Fruit fly (Drosophila melanogaster) whole organism, embryonic: ENCODE measurements around the gene Eig71Eg.

Experiments used
- Abd-B ChIP-seq: fragments of 200-800 bp; sonication (Bioruptor generic); optimal IDR thresholded peaks from 2 replicates; lab custom pipeline; 2018; ENCODE audit warnings: missing biosample characterization, mild to moderate bottlenecking, missing genetic modification characterization, moderate library complexity
- Ada2b ChIP-seq: fragments of 200-800 bp; sonication (Bioruptor generic); IDR thresholded peaks from 2 replicates; pipeline ENCODE4 v1.3.6; 2022; ENCODE audit warnings: missing biosample characterization, missing genetic modification characterization
- Antp ChIP-seq: fragments of 200-800 bp; sonication (Bioruptor generic); optimal IDR thresholded peaks from 3 replicates; lab custom pipeline; 2016; ENCODE audit warnings: missing biosample characterization, missing genetic modification characterization
- Atf6 ChIP-seq: fragments of 200-800 bp; sonication (Bioruptor generic); IDR thresholded peaks from 2 replicates; pipeline ENCODE4 v1.3.6; 2022; ENCODE audit warnings: missing biosample characterization, missing genetic modification characterization
- B-H2 ChIP-seq: fragments of 200-800 bp; sonication (Bioruptor generic); optimal IDR thresholded peaks from 2 replicates; lab custom pipeline; 2018; ENCODE audit warnings: missing biosample characterization, mild to moderate bottlenecking, missing genetic modification characterization
- Bteb2 ChIP-seq: fragments of 200-800 bp; sonication (Bioruptor generic); optimal IDR thresholded peaks from 2 replicates; lab custom pipeline; 2016; ENCODE audit warnings: missing biosample characterization, missing genetic modification characterization
- CG10366 ChIP-seq: fragments of 200-800 bp; sonication (Bioruptor generic); IDR thresholded peaks from 2 replicates; pipeline ENCODE4 v1.3.6; 2022; ENCODE audit warnings: missing biosample characterization, missing genetic modification characterization
- CG10462 ChIP-seq: fragments of 200-800 bp; sonication (Bioruptor generic); optimal IDR thresholded peaks from 2 replicates; lab custom pipeline; 2016; ENCODE audit warnings: missing biosample characterization, missing genetic modification characterization
- CG10543 ChIP-seq: fragments of 200-800 bp; sonication (Bioruptor generic); optimal IDR thresholded peaks from 3 replicates; lab custom pipeline; 2017; ENCODE audit warnings: missing biosample characterization, mild to moderate bottlenecking, missing genetic modification characterization, moderate library complexity
- CG12104 ChIP-seq: fragments of 200-800 bp; sonication (Bioruptor generic); optimal IDR thresholded peaks from 3 replicates; lab custom pipeline; 2016; ENCODE audit warnings: missing biosample characterization, missing genetic modification characterization
- CG14441 ChIP-seq: fragments of 200-800 bp; sonication (Bioruptor generic); IDR thresholded peaks from 2 replicates; pipeline ENCODE4 v1.3.6; 2022; ENCODE audit warnings: missing biosample characterization, missing genetic modification characterization
- CG14667 ChIP-seq: fragments of 200-800 bp; sonication (Bioruptor generic); IDR thresholded peaks from 2 replicates; pipeline ENCODE4 v1.3.6; 2022; ENCODE audit warnings: missing biosample characterization, missing genetic modification characterization
- CG1603 ChIP-seq: fragments of 200-800 bp; sonication (Bioruptor generic); optimal IDR thresholded peaks from 2 replicates; lab custom pipeline; 2019; ENCODE audit warnings: missing biosample characterization, mild to moderate bottlenecking, missing genetic modification characterization, moderate library complexity
- CG16813 ChIP-seq: fragments of 200-800 bp; sonication (Bioruptor generic); IDR thresholded peaks from 3 replicates; pipeline ENCODE4 v1.3.6; 2022; ENCODE audit warnings: missing biosample characterization, missing genetic modification characterization; ENCODE audit not compliant: partially characterized antibody
- CG17186 ChIP-seq: fragments of 200-800 bp; sonication (Bioruptor generic); optimal IDR thresholded peaks from 3 replicates; lab custom pipeline; 2017; ENCODE audit warnings: missing biosample characterization, missing genetic modification reagents, missing genetic modification characterization
- CG17385 ChIP-seq: fragments of 200-800 bp; sonication (Bioruptor generic); optimal IDR thresholded peaks from 3 replicates; lab custom pipeline; 2018; ENCODE audit warnings: missing biosample characterization, mild to moderate bottlenecking, missing genetic modification characterization
- CG18476 ChIP-seq: fragments of 200-800 bp; sonication (Bioruptor generic); optimal IDR thresholded peaks from 2 replicates; lab custom pipeline; 2016; ENCODE audit warnings: missing biosample characterization, mild to moderate bottlenecking, missing genetic modification characterization
- CG2678 ChIP-seq: fragments of 200-800 bp; sonication (Bioruptor generic); optimal IDR thresholded peaks from 3 replicates; lab custom pipeline; 2019; ENCODE audit warnings: missing biosample characterization, mild to moderate bottlenecking, missing genetic modification characterization, moderate library complexity
- CG2889 ChIP-seq: fragments of 200-800 bp; sonication (Bioruptor generic); IDR thresholded peaks from 3 replicates; pipeline ENCODE4 v1.3.6; 2022; ENCODE audit warnings: missing biosample characterization, missing genetic modification characterization
- CG3407 ChIP-seq: fragments of 200-800 bp; sonication (Bioruptor generic); optimal IDR thresholded peaks from 2 replicates; lab custom pipeline; 2018; ENCODE audit warnings: missing biosample characterization, mild to moderate bottlenecking, missing genetic modification characterization
- CG7357 ChIP-seq: fragments of 200-800 bp; sonication (Bioruptor generic); IDR thresholded peaks from 3 replicates; pipeline ENCODE4 v1.3.6; 2022; ENCODE audit warnings: missing biosample characterization, missing genetic modification characterization
- CG7372 ChIP-seq: fragments of 200-800 bp; sonication (Bioruptor generic); IDR thresholded peaks from 2 replicates; pipeline ENCODE4 v1.3.6; 2022; ENCODE audit warnings: missing biosample characterization, missing genetic modification characterization
- CG7556 ChIP-seq: fragments of 200-800 bp; sonication (Bioruptor generic); optimal IDR thresholded peaks from 2 replicates; lab custom pipeline; 2017; ENCODE audit warnings: missing biosample characterization, mild to moderate bottlenecking, missing genetic modification characterization
- CG7745 ChIP-seq: fragments of 200-800 bp; sonication (Bioruptor generic); optimal IDR thresholded peaks from 2 replicates; lab custom pipeline; 2018; ENCODE audit warnings: missing biosample characterization, mild to moderate bottlenecking, missing genetic modification characterization, moderate library complexity
- E2f2 ChIP-seq: fragments of 200-800 bp; sonication (Bioruptor generic); IDR thresholded peaks from 2 replicates; pipeline ENCODE4 v1.3.6; 2022; ENCODE audit warnings: missing biosample characterization, missing genetic modification characterization
- GATAe ChIP-seq: fragments of 200-800 bp; sonication (Bioruptor generic); conservative IDR thresholded peaks from 2 replicates; pipeline ENCODE4 v1.3.6; 2022; ENCODE audit warnings: missing biosample characterization, missing genetic modification characterization
- HLH3B ChIP-seq: fragments of 200-800 bp; sonication (Bioruptor generic); IDR thresholded peaks from 2 replicates; pipeline ENCODE4 v1.3.6; 2022; ENCODE audit warnings: missing biosample characterization, missing genetic modification characterization
- Jarid2 ChIP-seq: fragments of 200-800 bp; sonication (Bioruptor generic); optimal IDR thresholded peaks from 3 replicates; lab custom pipeline; 2017; ENCODE audit warnings: mild to moderate bottlenecking, missing biosample characterization, missing genetic modification reagents, missing genetic modification characterization
- NK7.1 ChIP-seq: fragments of 200-800 bp; sonication (Bioruptor generic); optimal IDR thresholded peaks from 3 replicates; lab custom pipeline; 2016; ENCODE audit warnings: missing biosample characterization, missing genetic modification characterization
- Six4 ChIP-seq: fragments of 200-800 bp; sonication (Bioruptor generic); optimal IDR thresholded peaks from 2 replicates; lab custom pipeline; 2016; ENCODE audit warnings: missing biosample characterization, missing genetic modification characterization
- Spps ChIP-seq: fragments of 200-800 bp; sonication (Bioruptor generic); optimal IDR thresholded peaks from 2 replicates; lab custom pipeline; 2018; ENCODE audit warnings: missing biosample characterization, mild to moderate bottlenecking, missing genetic modification characterization
- al ChIP-seq: fragments of 200-800 bp; sonication (Bioruptor generic); IDR thresholded peaks from 2 replicates; pipeline ENCODE4 v1.3.6; 2022; ENCODE audit warnings: missing biosample characterization, missing genetic modification characterization
- bigmax ChIP-seq: fragments of 200-800 bp; sonication (Bioruptor generic); optimal IDR thresholded peaks from 2 replicates; lab custom pipeline; 2018; ENCODE audit warnings: missing biosample characterization, mild to moderate bottlenecking, missing genetic modification characterization
- croc ChIP-seq: fragments of 200-800 bp; sonication (Bioruptor generic); conservative IDR thresholded peaks from 3 replicates; pipeline ENCODE4 v1.3.6; 2022; ENCODE audit warnings: missing biosample characterization, missing genetic modification characterization
- danr ChIP-seq: fragments of 200-800 bp; sonication (Bioruptor generic); IDR thresholded peaks from 2 replicates; pipeline ENCODE4 v1.3.6; 2022; ENCODE audit warnings: missing biosample characterization, missing genetic modification characterization
- disco-r ChIP-seq: fragments of 200-800 bp; sonication (Bioruptor generic); optimal IDR thresholded peaks from 2 replicates; lab custom pipeline; 2016; ENCODE audit warnings: missing biosample characterization, missing genetic modification characterization
- dmrt11E ChIP-seq: fragments of 200-800 bp; sonication (Bioruptor generic); optimal IDR thresholded peaks from 3 replicates; lab custom pipeline; 2018; ENCODE audit warnings: missing biosample characterization, mild to moderate bottlenecking, missing genetic modification characterization, moderate library complexity
- emc ChIP-seq: fragments of 200-800 bp; sonication (Bioruptor generic); optimal IDR thresholded peaks from 2 replicates; lab custom pipeline; 2016; ENCODE audit warnings: missing biosample characterization, missing genetic modification characterization
- fd3F ChIP-seq: fragments of 200-800 bp; sonication (Bioruptor generic); optimal IDR thresholded peaks from 2 replicates; lab custom pipeline; 2018; ENCODE audit warnings: missing biosample characterization, mild to moderate bottlenecking, missing genetic modification characterization, moderate library complexity
- gem ChIP-seq: fragments of 200-800 bp; sonication (Bioruptor generic); optimal IDR thresholded peaks from 2 replicates; lab custom pipeline; 2019; ENCODE audit warnings: missing biosample characterization, mild to moderate bottlenecking, missing genetic modification characterization, moderate library complexity
- inv ChIP-seq: fragments of 200-800 bp; sonication (Bioruptor generic); IDR thresholded peaks from 2 replicates; pipeline ENCODE4 v1.3.6; 2022; ENCODE audit warnings: missing biosample characterization, missing genetic modification characterization; ENCODE audit not compliant: partially characterized antibody
- jing ChIP-seq: fragments of 200-800 bp; sonication (Bioruptor generic); optimal IDR thresholded peaks from 2 replicates; lab custom pipeline; 2018; ENCODE audit warnings: missing biosample characterization, mild to moderate bottlenecking, missing genetic modification characterization
- klu ChIP-seq: fragments of 200-800 bp; sonication (Bioruptor generic); IDR thresholded peaks from 2 replicates; pipeline ENCODE4 v1.3.6; 2022; ENCODE audit warnings: missing biosample characterization, missing genetic modification characterization
- mirr ChIP-seq: fragments of 200-800 bp; sonication (Bioruptor generic); optimal IDR thresholded peaks from 3 replicates; lab custom pipeline; 2018; ENCODE audit warnings: missing biosample characterization, mild to moderate bottlenecking, missing genetic modification characterization
- row ChIP-seq: fragments of 200-800 bp; sonication (Bioruptor generic); IDR thresholded peaks from 3 replicates; pipeline ENCODE4 v1.3.6; 2022; ENCODE audit warnings: missing biosample characterization, missing genetic modification characterization
- salm ChIP-seq: fragments of 200-800 bp; sonication (Bioruptor generic); optimal IDR thresholded peaks from 2 replicates; lab custom pipeline; 2018; ENCODE audit warnings: missing biosample characterization, mild to moderate bottlenecking, missing genetic modification characterization
- seq ChIP-seq: fragments of 200-800 bp; sonication (Bioruptor generic); IDR thresholded peaks from 2 replicates; pipeline ENCODE4 v1.3.6; 2022; ENCODE audit warnings: missing biosample characterization, missing genetic modification characterization
- shn ChIP-seq: fragments of 200-800 bp; sonication (Bioruptor generic); optimal IDR thresholded peaks from 3 replicates; lab custom pipeline; 2016; ENCODE audit warnings: missing biosample characterization, missing genetic modification characterization
- sqz ChIP-seq: fragments of 200-800 bp; sonication (Bioruptor generic); optimal IDR thresholded peaks from 3 replicates; lab custom pipeline; 2018; ENCODE audit warnings: missing biosample characterization, mild to moderate bottlenecking, missing genetic modification characterization
- tio ChIP-seq: fragments of 200-800 bp; sonication (Bioruptor generic); optimal IDR thresholded peaks from 2 replicates; lab custom pipeline; 2017; ENCODE audit warnings: missing biosample characterization, missing genetic modification characterization, inconsistent platforms
- usp ChIP-seq: fragments of >200 bp; optimal IDR thresholded peaks from 2 replicates; lab custom pipeline; 2017; ENCODE audit warnings: missing biosample characterization, missing genetic modification characterization

Gene Eig71Eg

dm6 chr3L:15689518-15689917, 32.1 kb downstream of the Eig71Eg start (continued):
- TF ChIP-seq Antp (GFP tag; lab: Kevin White, UChicago) (no peak), fd3F (peak; percentile 33), CG10543 (no peak), Ada2b (GFP tag; lab: Robert Waterston, UW) (no peak), jing (GFP tag; lab: Kevin White, UChicago) (no peak), Spps (tag; lab: Kevin White, UChicago) (no peak), CG2889 (GFP tag; lab: Robert Waterston, UW) (no peak), CG10462 (no peak), dmrt11E (no peak), Bteb2 (GFP tag; lab: Kevin White, UChicago) (no peak), tio (no peak), CG1603 (tag; lab: Kevin White, UChicago) (no peak), HLH3B (GFP tag; lab: Robert Waterston, UW) (0 out of 2 replicates have a peak, but pooled peaks have one; percentile 11), mirr (peak; percentile 49), al (GFP tag; lab: Robert Waterston, UW) (no peak), shn (no peak), CG17385 (GFP tag; lab: Kevin White, UChicago) (peak; percentile 18), E2f2 (GFP tag; lab: Robert Waterston, UW) (peak; percentile 30; the same call in 1 of the 2 replicates), CG2678 (peak; percentile 26), Atf6 (peak; percentile 40; the same call in 1 of the 2 replicates), salm (tag; lab: Kevin White, UChicago) (no peak), croc (GFP tag; lab: Robert Waterston, UW) (no peak), seq (GFP tag; lab: Robert Waterston, UW) (peak; percentile 52; the same call in 1 of the 2 replicates), bigmax (GFP tag; lab: Kevin White, UChicago) (no peak), gem (tag; lab: Kevin White, UChicago) (peak; percentile 16), CG7556 (GFP tag; lab: Kevin White, UChicago) (no peak), CG7357 (no peak), klu (GFP tag; lab: Robert Waterston, UW) (no peak)
- TF ChIP-seq, all 482 proteins: peak for 48

- TF ChIP-seq CG3407 (GFP tag; lab: Kevin White, UChicago) (no peak), danr (no peak), CG7745 (tag; lab: Kevin White, UChicago) (no peak), CG16813 (GFP tag; lab: Robert Waterston, UW) (no peak), emc (no peak), Jarid2 (GFP tag; lab: Kevin White, UChicago) (no peak), usp (GFP tag; lab: Kevin White, UChicago) (no peak), Six4 (GFP tag; lab: Kevin White, UChicago) (peak; percentile 32), Abd-B (GFP tag; lab: Kevin White, UChicago) (no peak), disco-r (GFP tag; lab: Kevin White, UChicago) (peak; percentile 1), CG14441 (GFP tag; lab: Robert Waterston, UW) (0 out of 2 replicates have a peak, but pooled peaks have one; percentile 19), GATAe (no peak), NK7.1 (GFP tag; lab: Kevin White, UChicago) (peak; percentile 41), B-H2 (GFP tag; lab: Kevin White, UChicago) (no peak), CG14667 (GFP tag; lab: Robert Waterston, UW) (no peak), row (GFP tag; lab: Robert Waterston, UW) (peak; percentile 55), CG12104 (GFP tag; lab: Kevin White, UChicago) (peak; percentile 11), sqz (GFP tag; lab: Kevin White, UChicago) (no peak), inv (no peak), CG7372 (no peak), CG17186 (GFP tag; lab: Kevin White, UChicago) (no peak), CG10366 (GFP tag; lab: Robert Waterston, UW) (no peak), CG18476 (peak; percentile 55)
These were observed 33.5 kb downstream of the Eig71Eg start for dm6 chr3L:15690711-15691591.
